Worm (Caenorhabditis elegans) whole organism, midembryonic: ENCODE data around the gene F36F12.3.

Source experiments
- flt-1 ChIP-seq: fragments of 200-800 bp; sonication (Bioruptor generic); IDR thresholded peaks from 2 replicates; pipeline ENCODE4 v1.3.6; 2022; ENCODE audit warnings: missing genetic modification characterization, missing compliant biosample characterization
- ztf-23 ChIP-seq: fragments of 200-800 bp; sonication (Bioruptor generic); IDR thresholded peaks from 2 replicates; pipeline ENCODE4 v1.3.6; 2022; ENCODE audit warnings: missing genetic modification reagents, missing genetic modification characterization, missing compliant biosample characterization

DNA sequence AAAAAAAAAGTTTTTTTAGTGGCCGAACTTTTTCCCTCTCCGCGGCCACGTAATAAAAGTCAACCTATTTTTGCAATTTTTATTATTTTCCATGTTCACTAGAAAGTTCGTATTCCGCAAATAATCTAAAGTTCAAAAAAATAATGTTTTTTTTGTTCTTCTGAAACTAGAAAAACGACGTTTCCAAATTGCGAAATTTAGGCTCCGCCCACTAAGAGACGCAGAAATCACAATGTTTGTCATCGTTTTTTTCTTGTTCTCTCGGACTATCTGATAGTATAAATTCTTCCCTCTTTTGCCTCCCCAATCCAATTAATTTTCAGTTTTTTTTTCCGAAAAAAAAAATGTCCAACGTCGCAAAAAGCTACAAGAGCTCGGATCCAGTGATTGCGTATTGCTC lies 28.3 kb upstream of the F36F12.3 start, which contains the start of gene comt-3:
- TF ChIP-seq ztf-23 (no peak), flt-1 (GFP tag; lab: Robert Waterston, UW) (no peak)
